Worm (Caenorhabditis elegans): ENCODE results near the gene abts-3.

The abts-3 gene

DNA sequence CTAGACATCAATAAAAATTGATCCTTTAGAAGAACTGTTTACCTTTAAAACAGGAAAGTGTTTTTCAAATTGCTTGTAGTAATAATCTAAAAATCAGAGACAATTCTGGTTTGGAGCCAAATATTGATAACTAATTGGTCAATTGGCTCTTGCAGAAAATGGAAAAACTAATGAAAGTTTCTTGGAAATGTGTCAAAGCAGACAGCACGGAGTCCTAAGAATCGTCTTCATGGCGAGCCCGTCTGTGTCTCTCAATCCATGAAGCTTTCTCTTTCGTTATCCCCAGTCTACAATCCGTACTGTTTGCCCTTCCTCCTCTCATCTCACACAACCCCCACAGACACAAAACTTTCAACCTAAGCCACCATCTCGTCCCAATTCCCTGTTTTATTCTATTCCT is 46.8 kb downstream of the abts-3 start, which contains the start of gene F40H3.1:
TSS of gene F40H3.1 (plus strand) at position 301 of the 400 bp plus-strand sequence.
- TF ChIP-seq lin-54 (GFP tag; optimal IDR thresholded peaks at IDR 0.05) (no peak), mxl-1 (tag; optimal IDR thresholded peaks at IDR 0.05) (no peak), ztf-28 (GFP tag; IDR thresholded peaks at IDR 0.05) (no peak), ceh-40 (GFP tag; IDR thresholded peaks at IDR 0.05) (no peak), mel-28 (tag; optimal IDR thresholded peaks at IDR 0.05; ENCODE audit: borderline replicate concordance) (no peak), tbx-9 (tag; optimal IDR thresholded peaks at IDR 0.05; ENCODE audit: borderline replicate concordance) (no peak), sea-2 (GFP tag; IDR thresholded peaks at IDR 0.05) (no peak), aptf-2 (GFP tag; conservative IDR thresholded peaks at IDR 0.05) (no peak), zfh-2 (GFP tag; conservative IDR thresholded peaks at IDR 0.05) (no peak), B0336.3 (GFP tag; IDR thresholded peaks at IDR 0.05) (no peak), athp-1 (tag; optimal IDR thresholded peaks at IDR 0.05) (no peak)

DNA sequence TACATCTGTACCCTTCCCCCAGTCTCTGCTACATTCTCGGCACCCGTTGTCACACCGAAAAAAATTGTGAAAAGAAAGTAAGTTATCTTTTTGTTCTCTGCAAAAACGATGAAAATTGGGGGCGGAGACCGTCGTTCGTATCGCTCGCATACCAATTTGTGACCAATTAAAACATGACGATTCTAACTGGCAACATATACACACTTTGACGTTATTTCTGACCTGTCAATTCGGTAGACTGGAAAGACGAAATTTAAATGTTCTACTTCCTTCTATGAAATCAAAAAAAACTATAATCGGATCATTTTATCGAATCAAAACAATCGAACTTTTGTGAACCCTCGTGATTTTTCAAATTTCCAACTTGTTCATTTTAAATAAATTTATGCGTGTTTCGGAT is 47.9 kb downstream of the abts-3 start:
- TF ChIP-seq nhr-80 (tag; optimal IDR thresholded peaks at IDR 0.05) (peak; percentile 52), B0261.1 (tag; optimal IDR thresholded peaks at IDR 0.05) (no peak), ztf-3 (GFP tag; optimal IDR thresholded peaks at IDR 0.05) (no peak)

DNA sequence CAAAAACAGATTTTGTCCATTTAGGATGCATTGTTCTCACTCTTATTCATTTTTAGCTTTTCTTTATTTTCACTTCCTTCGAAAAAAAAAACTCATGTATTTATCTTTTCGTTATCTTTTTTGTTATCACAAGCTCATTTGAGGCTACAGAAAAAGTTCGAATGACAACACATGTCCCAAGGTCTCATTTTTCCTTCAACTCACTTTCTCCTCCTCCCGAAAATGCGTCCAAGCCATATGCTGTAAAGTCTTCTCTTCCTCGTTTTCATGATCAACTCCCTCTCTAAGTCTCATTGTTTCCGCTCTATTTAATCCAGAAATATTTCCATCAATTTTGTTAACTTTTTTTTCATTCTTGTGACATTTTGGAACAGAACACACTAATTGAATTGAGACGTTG is 48.6 kb downstream of the abts-3 start:
- TF ChIP-seq egl-18 (GFP tag; IDR thresholded peaks at IDR 0.05): no peak
- no peak for TF ChIP-seq lin-40 (tag; optimal IDR thresholded peaks at IDR 0.05)
- no peak for TF ChIP-seq D2030.7 (GFP tag; IDR thresholded peaks at IDR 0.05)
- TF ChIP-seq aptf-2 (GFP tag; conservative IDR thresholded peaks at IDR 0.05): no peak
- no peak for TF ChIP-seq tbx-9 (tag; optimal IDR thresholded peaks at IDR 0.05; ENCODE audit: borderline replicate concordance)
- no peak for TF ChIP-seq rec-8 (tag; optimal IDR thresholded peaks at IDR 0.05)
- no peak for TF ChIP-seq ztf-25 (GFP tag; IDR thresholded peaks at IDR 0.05)
- no peak for TF ChIP-seq madf-3 (GFP tag; IDR thresholded peaks at IDR 0.05)
- TF ChIP-seq snpc-1.3 (tag; optimal IDR thresholded peaks at IDR 0.05; ENCODE audit: insufficient read depth): no peak
- TF ChIP-seq madf-8 (GFP tag; conservative IDR thresholded peaks at IDR 0.05): no peak
- TF ChIP-seq snpc-4 (GFP tag; optimal IDR thresholded peaks at IDR 0.05): no peak
- no peak for TF ChIP-seq snpc-4 (tag; optimal IDR thresholded peaks at IDR 0.05)
- TF ChIP-seq nhr-27 (tag; optimal IDR thresholded peaks at IDR 0.05): no peak
- TF ChIP-seq ceh-58 (GFP tag; IDR thresholded peaks at IDR 0.05): no peak
- TF ChIP-seq let-607 (tag; optimal IDR thresholded peaks at IDR 0.05): no peak
- no peak for TF ChIP-seq ztf-22 (GFP tag; optimal IDR thresholded peaks at IDR 0.05)
- no peak for TF ChIP-seq sea-2 (GFP tag; IDR thresholded peaks at IDR 0.05)
- no peak for TF ChIP-seq B0035.1 (tag; optimal IDR thresholded peaks at IDR 0.05)
- no peak for TF ChIP-seq ZK185.1 (tag; optimal IDR thresholded peaks at IDR 0.05; ENCODE audit: poor library complexity, severe bottlenecking)
- TF ChIP-seq aptf-3 (GFP tag; IDR thresholded peaks at IDR 0.05): no peak

DNA sequence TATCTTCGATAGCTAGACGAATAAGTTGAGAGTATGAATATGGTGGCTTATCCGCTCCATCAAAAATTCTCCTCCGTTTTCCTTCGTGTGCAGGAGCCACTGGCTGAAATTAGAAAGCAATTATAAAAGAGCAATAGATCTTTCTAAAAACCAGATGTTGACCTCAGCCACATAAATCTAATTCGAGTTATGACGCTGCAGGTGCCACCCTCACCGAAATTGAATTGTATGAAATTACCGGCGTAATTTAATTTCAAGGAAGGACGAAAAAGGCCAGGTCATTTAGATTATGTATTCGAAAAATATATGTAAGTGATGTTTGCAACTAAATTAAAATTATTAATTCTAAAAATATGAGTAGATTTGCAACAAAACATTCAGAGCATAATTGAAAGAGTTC is 58.1 kb downstream of the abts-3 start:
- TF ChIP-seq cebp-2 (GFP tag; IDR thresholded peaks at IDR 0.05): no peak

DNA sequence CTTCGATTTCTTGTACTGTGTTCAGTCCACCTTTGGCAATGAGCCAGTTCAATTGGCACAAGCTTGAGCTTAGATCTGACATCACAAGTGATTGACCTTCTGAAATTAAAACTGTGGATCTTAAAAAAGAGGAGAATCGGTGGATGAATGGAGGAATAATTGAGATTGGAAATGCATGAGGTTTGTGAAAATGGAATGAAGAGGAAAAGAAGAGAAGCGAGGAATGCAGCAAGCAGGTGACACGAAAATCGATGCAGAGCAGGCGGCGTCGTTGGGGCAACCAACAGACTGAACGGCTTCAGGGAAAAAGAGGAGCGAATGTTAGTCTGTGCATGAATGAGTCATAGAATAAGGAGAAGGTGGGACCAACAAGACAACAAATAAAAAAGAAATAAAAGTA is 58.6 kb downstream of the abts-3 start, which contains the start of gene fkh-8:
TSS of gene fkh-8 (minus strand) at position 101 of the 400 bp plus-strand sequence.
- TF ChIP-seq dpff-1 (tag; optimal IDR thresholded peaks at IDR 0.05) (no peak), nfyb-1 (GFP tag; IDR thresholded peaks at IDR 0.05) (no peak), F10E7.11 (tag; optimal IDR thresholded peaks at IDR 0.05) (no peak)

All from whole organism, young adult.